Worm (Caenorhabditis elegans): ENCODE results near the gene Y53F4A.2.

Gene Y53F4A.2

DNA sequence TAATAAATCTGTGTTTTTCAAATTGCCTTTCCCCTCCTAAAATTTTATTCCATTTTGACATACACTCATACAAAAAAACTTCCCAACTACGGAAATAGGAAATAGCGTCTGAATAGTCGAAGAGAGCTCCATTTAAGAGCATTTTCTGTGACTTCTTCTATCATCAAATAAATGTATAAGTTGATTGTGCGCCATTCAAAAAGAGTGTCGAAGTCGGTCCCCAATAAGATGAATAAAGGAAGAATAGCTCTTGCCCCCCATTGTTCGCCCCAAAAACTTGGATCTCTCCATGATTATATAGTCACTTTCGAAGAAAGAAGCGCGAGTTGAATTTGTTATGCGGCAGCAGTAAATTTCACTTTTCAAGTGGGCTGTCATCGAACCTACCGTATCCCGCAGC lies 15.6 kb upstream of the Y53F4A.2 start:
- TF ChIP-seq C34F6.9 (tag; optimal IDR thresholded peaks at IDR 0.05): no peak
- no peak for TF ChIP-seq elt-1 (tag; optimal IDR thresholded peaks at IDR 0.05)
- TF ChIP-seq sma-3 (GFP tag; optimal IDR thresholded peaks at IDR 0.05): no peak
- TF ChIP-seq ztf-4 (tag; optimal IDR thresholded peaks at IDR 0.05): no peak
- TF ChIP-seq ztf-11 (tag; optimal IDR thresholded peaks at IDR 0.05): no peak
- TF ChIP-seq nhr-10 (tag; optimal IDR thresholded peaks at IDR 0.05): no peak
- no peak for TF ChIP-seq dmd-4 (tag; optimal IDR thresholded peaks at IDR 0.05)
- no peak for TF ChIP-seq unc-55 (GFP tag; optimal IDR thresholded peaks at IDR 0.05)
- TF ChIP-seq aly-2 (tag; optimal IDR thresholded peaks at IDR 0.05): no peak
- no peak for TF ChIP-seq ztf-1 (GFP tag; conservative IDR thresholded peaks at IDR 0.05)
- no peak for TF ChIP-seq lin-39 (tag; optimal IDR thresholded peaks at IDR 0.05)
- TF ChIP-seq unc-62 (GFP tag; optimal IDR thresholded peaks at IDR 0.05): no peak
- TF ChIP-seq lin-11 (tag; optimal IDR thresholded peaks at IDR 0.05): no peak
- TF ChIP-seq F13H6.1 (tag; optimal IDR thresholded peaks at IDR 0.05): no peak
- TF ChIP-seq skn-1 (tag; optimal IDR thresholded peaks at IDR 0.05): no peak
- TF ChIP-seq nhr-237 (tag; optimal IDR thresholded peaks at IDR 0.05): no peak
- no peak for TF ChIP-seq sma-9 (GFP tag; optimal IDR thresholded peaks at IDR 0.05)
- no peak for TF ChIP-seq sma-9 (tag; optimal IDR thresholded peaks at IDR 0.05)
- no peak for TF ChIP-seq nhr-129 (tag; optimal IDR thresholded peaks at IDR 0.05)
- TF ChIP-seq mdl-1 (tag; optimal IDR thresholded peaks at IDR 0.05): no peak

DNA sequence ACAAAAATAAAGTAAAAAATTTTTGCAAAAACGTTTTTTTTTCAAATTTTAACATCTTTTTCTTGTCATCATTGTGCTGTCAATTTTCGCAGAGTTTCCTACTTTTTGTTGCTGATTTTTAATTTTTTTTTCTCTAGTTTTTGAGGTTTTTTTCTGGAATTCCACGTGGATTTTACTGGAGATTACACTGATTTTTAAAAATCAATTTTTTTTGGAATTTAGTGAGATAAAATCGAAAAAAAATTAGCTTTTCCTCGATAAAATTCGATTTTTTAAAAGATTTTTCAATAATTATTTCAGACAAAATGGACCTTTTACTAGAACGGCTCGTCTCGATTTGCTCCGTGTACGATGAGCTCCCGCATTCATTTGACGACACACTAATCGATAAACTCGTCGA lies 7.3 kb downstream of the Y53F4A.2 start, which contains the start of gene R05H10.3:
Gene R05H10.3 (plus strand): TSS at position 301 of the 400 bp plus-strand sequence.
- TF ChIP-seq ceh-82 (tag; optimal IDR thresholded peaks at IDR 0.05) (no peak), nhr-11 (tag; optimal IDR thresholded peaks at IDR 0.05) (no peak), mdl-1 (tag; optimal IDR thresholded peaks at IDR 0.05) (no peak)

DNA sequence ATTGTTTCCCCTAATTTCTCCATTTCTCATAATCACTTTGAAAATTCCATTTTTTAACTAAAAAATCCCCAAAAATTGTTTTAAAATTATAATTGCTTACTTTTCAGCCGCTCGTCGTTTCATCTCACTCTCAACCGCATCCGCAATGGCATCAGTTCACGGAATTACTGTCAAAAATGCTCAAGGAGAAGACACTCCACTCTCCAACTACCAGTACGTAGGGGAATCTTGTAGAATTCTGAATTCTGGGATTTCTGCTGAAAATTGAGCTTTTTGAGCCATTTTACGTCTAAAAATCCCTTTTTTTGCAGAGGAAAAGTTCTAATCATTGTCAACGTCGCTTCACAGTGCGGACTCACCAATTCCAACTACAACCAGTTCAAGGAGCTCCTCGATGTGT lies 9.4 kb downstream of the Y53F4A.2 start:
- TF ChIP-seq C34F6.9 (tag; optimal IDR thresholded peaks at IDR 0.05) (no peak), peb-1 (tag; optimal IDR thresholded peaks at IDR 0.05) (no peak), alr-1 (tag; optimal IDR thresholded peaks at IDR 0.05) (no peak), elt-1 (tag; optimal IDR thresholded peaks at IDR 0.05) (no peak), gmeb-1 (tag; optimal IDR thresholded peaks at IDR 0.05) (no peak), nhr-12 (tag; optimal IDR thresholded peaks at IDR 0.05) (no peak), nhr-25 (tag; optimal IDR thresholded peaks at IDR 0.05) (no peak), nhr-23 (tag; optimal IDR thresholded peaks at IDR 0.05) (no peak), elt-3 (tag; optimal IDR thresholded peaks at IDR 0.05) (no peak), unc-62 (GFP tag; optimal IDR thresholded peaks at IDR 0.05) (no peak)

DNA sequence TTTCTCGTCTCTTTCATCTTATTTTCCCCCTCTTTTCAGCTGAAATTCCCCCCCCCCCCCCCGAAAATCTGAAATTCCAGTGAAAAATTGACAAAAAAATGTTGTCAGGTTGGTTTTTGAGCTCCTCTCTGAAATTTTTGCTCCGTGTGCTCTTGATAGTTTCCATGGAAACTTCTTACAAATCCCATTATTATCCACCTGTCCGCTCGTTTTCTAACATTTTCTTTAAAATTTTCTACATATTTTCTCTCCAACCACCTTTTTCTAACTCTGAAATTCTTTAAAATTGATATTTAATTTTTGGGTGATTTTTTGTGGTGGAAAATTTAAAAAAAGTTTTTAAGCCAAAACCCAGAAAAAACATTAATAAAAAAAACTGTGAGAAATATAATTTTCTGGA lies 10.3 kb downstream of the Y53F4A.2 start, which contains the start of gene gpx-2:
Gene gpx-2 (plus strand): TSS at position 99 of the 400 bp plus-strand sequence.
- TF ChIP-seq mdl-1 (tag; optimal IDR thresholded peaks at IDR 0.05): no peak
- TF ChIP-seq crh-2 (tag; optimal IDR thresholded peaks at IDR 0.05): peak; percentile 37

DNA sequence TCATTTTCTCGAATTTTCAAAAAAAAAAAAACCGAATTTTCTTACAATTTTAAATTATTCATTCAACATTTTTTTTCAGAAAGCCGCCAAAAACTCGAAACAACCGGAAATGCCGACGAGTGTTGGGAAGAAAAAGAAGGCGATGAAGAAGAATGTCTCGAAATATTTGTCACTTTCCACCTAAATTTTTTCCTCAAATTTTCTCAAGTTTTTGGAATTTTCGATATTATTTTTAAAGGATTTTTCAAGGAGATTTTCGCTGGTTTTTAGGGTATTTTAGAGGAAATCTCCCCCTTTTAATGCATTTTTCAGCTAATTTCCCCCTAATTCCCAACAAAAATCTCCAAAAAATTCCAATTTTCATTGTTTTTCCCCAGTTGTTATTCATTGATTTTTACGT lies 10.8 kb downstream of the Y53F4A.2 start:
- no peak for TF ChIP-seq lin-13 (GFP tag; optimal IDR thresholded peaks at IDR 0.05)
- no peak for TF ChIP-seq ceh-16 (tag; optimal IDR thresholded peaks at IDR 0.05)
- TF ChIP-seq nhr-237 (tag; optimal IDR thresholded peaks at IDR 0.05): no peak
- no peak for TF ChIP-seq sma-9 (GFP tag; optimal IDR thresholded peaks at IDR 0.05)
- TF ChIP-seq sma-9 (tag; optimal IDR thresholded peaks at IDR 0.05): no peak
- no peak for TF ChIP-seq lin-39 (tag; optimal IDR thresholded peaks at IDR 0.05)
- no peak for TF ChIP-seq snpc-4 (tag; optimal IDR thresholded peaks at IDR 0.05)
- TF ChIP-seq nhr-11 (tag; optimal IDR thresholded peaks at IDR 0.05): no peak
- TF ChIP-seq R02D3.7 (tag; optimal IDR thresholded peaks at IDR 0.05): no peak
- TF ChIP-seq unc-39 (tag; optimal IDR thresholded peaks at IDR 0.05): no peak
- TF ChIP-seq unc-62 (GFP tag; optimal IDR thresholded peaks at IDR 0.05): no peak
- no peak for TF ChIP-seq nhr-23 (tag; optimal IDR thresholded peaks at IDR 0.05)
- no peak for TF ChIP-seq fos-1 (tag; optimal IDR thresholded peaks at IDR 0.05)
- TF ChIP-seq lin-11 (tag; optimal IDR thresholded peaks at IDR 0.05): no peak
- no peak for TF ChIP-seq elt-3 (tag; optimal IDR thresholded peaks at IDR 0.05)
- TF ChIP-seq alr-1 (tag; optimal IDR thresholded peaks at IDR 0.05): no peak
- no peak for TF ChIP-seq egl-27 (tag; optimal IDR thresholded peaks at IDR 0.05)
- TF ChIP-seq nhr-129 (tag; optimal IDR thresholded peaks at IDR 0.05): no peak
- TF ChIP-seq ZK546.5 (tag; optimal IDR thresholded peaks at IDR 0.05): no peak

Measured in whole organism, L2 larva.